Worm (Caenorhabditis elegans) whole organism, L4 larva: ENCODE results near the gene mup-2.

Source experiments
- F10B5.3 ChIP-seq: sonication (generic microtip); optimal IDR thresholded peaks from 2 replicates; lab custom pipeline; 2016; ENCODE audit warnings: mild to moderate bottlenecking, missing genetic modification characterization, missing compliant biosample characterization
- F49E8.2 ChIP-seq: sonication (generic microtip); optimal IDR thresholded peaks from 2 replicates; lab custom pipeline; 2016; ENCODE audit warnings: missing compliant biosample characterization, mild to moderate bottlenecking, missing genetic modification characterization, borderline replicate concordance
- T20F7.1 ChIP-seq: fragments of 200-800 bp; sonication (Bioruptor generic); optimal IDR thresholded peaks from 2 replicates; lab custom pipeline; 2018; ENCODE audit warnings: mild to moderate bottlenecking, missing genetic modification characterization, missing compliant biosample characterization
- Y5F2A.4 ChIP-seq: fragments of 200-800 bp; sonication (Bioruptor generic); optimal IDR thresholded peaks from 2 replicates; lab custom pipeline; 2018; ENCODE audit warnings: mild to moderate bottlenecking, missing genetic modification characterization, missing compliant biosample characterization
- Y75B8A.6 ChIP-seq: fragments of 200-800 bp; sonication (Bioruptor generic); IDR thresholded peaks from 2 replicates; pipeline ENCODE4 v1.3.6; 2022; ENCODE audit warnings: missing genetic modification reagents, missing genetic modification characterization, missing compliant biosample characterization
- ZK546.5 ChIP-seq, 2 experiments: sonication (generic microtip); optimal IDR thresholded peaks; 2 replicates each; lab custom pipeline; 2017; ENCODE audit warnings: missing biosample characterization in 2 of 2, missing genetic modification characterization in 2 of 2
- aly-2 ChIP-seq: sonication (generic microtip); optimal IDR thresholded peaks from 2 replicates; lab custom pipeline; 2018; ENCODE audit warnings: missing biosample characterization, missing genetic modification characterization
- ceh-20 ChIP-seq: fragments of 200-800 bp; sonication (Bioruptor generic); IDR thresholded peaks from 2 replicates; pipeline ENCODE4 v1.3.6; 2022; ENCODE audit warnings: missing genetic modification reagents, missing genetic modification characterization, missing compliant biosample characterization
- ceh-32 ChIP-seq: sonication (generic microtip); optimal IDR thresholded peaks from 2 replicates; lab custom pipeline; 2016; ENCODE audit warnings: mild to moderate bottlenecking, missing genetic modification characterization, missing compliant biosample characterization; ENCODE audit not compliant: poor library complexity
- ceh-82 ChIP-seq: sonication (generic microtip); optimal IDR thresholded peaks from 2 replicates; lab custom pipeline; 2017; ENCODE audit warnings: missing biosample characterization, missing genetic modification characterization
- daf-16 ChIP-seq, 3 experiments: sonication (generic microtip); optimal IDR thresholded peaks; 2 replicates each; lab custom pipeline; 2016 to 2017; ENCODE audit warnings: missing genetic modification characterization in 3 of 3, missing genetic modification reagents in 3 of 3, mild to moderate bottlenecking in 2 of 3, missing compliant biosample characterization in 2 of 3, missing biosample characterization in 1 of 3, moderate library complexity in 1 of 3
- daf-19 ChIP-seq: fragments of 200-800 bp; sonication (Bioruptor generic); conservative IDR thresholded peaks from 2 replicates; pipeline ENCODE4 v1.3.6; 2022; ENCODE audit warnings: missing genetic modification characterization, missing compliant biosample characterization
- dmd-6 ChIP-seq: fragments of 200-800 bp; sonication (Bioruptor generic); IDR thresholded peaks from 2 replicates; pipeline ENCODE4 v1.3.6; 2022; ENCODE audit warnings: missing genetic modification reagents, missing genetic modification characterization, missing compliant biosample characterization
- dmd-9 ChIP-seq: fragments of 200-800 bp; sonication (Bioruptor generic); IDR thresholded peaks from 2 replicates; pipeline ENCODE4 v1.3.6; 2022; ENCODE audit warnings: missing genetic modification reagents, missing genetic modification characterization, missing compliant biosample characterization
- dve-1 ChIP-seq: sonication (generic microtip); optimal IDR thresholded peaks from 2 replicates; lab custom pipeline; 2017; ENCODE audit warnings: antibody characterized with exemption, mild to moderate bottlenecking, missing genetic modification characterization, missing compliant biosample characterization; ENCODE audit not compliant: insufficient read depth
- egl-27 ChIP-seq: sonication (generic microtip); optimal IDR thresholded peaks from 3 replicates; lab custom pipeline; 2017; ENCODE audit warnings: missing biosample characterization, missing genetic modification reagents, missing genetic modification characterization
- egl-43 ChIP-seq: fragments of 200-800 bp; sonication (Bioruptor generic); IDR thresholded peaks from 2 replicates; pipeline ENCODE4 v1.3.6; 2022; ENCODE audit warnings: missing genetic modification reagents, missing genetic modification characterization, missing compliant biosample characterization
- hif-1 ChIP-seq, 2 experiments: sonication (generic microtip); optimal IDR thresholded peaks; 2 replicates each; lab custom pipeline; 2016 to 2017; ENCODE audit warnings: missing compliant biosample characterization in 2 of 2, missing genetic modification characterization in 2 of 2, missing genetic modification reagents in 2 of 2, missing genotype in 2 of 2, mild to moderate bottlenecking in 1 of 2
- hlh-11 ChIP-seq: fragments of 200-800 bp; sonication (Bioruptor generic); optimal IDR thresholded peaks from 2 replicates; lab custom pipeline; 2018; ENCODE audit warnings: mild to moderate bottlenecking, missing genetic modification characterization, missing compliant biosample characterization
- madf-5 ChIP-seq, 2 experiments: fragments of 200-800 bp; sonication (Bioruptor generic); IDR thresholded peaks; 2 replicates each; pipeline ENCODE4 v1.3.6; 2022; ENCODE audit warnings: missing compliant biosample characterization in 2 of 2, missing genetic modification characterization in 2 of 2
- madf-9 ChIP-seq: fragments of 200-800 bp; sonication (Bioruptor generic); conservative IDR thresholded peaks from 2 replicates; pipeline ENCODE4 v1.3.6; 2022; ENCODE audit warnings: missing genetic modification reagents, missing genetic modification characterization, missing compliant biosample characterization
- mep-1 ChIP-seq: fragments of 150-350 bp; sonication (generic microtip); optimal IDR thresholded peaks from 3 replicates; lab custom pipeline; 2014; ENCODE audit warnings: missing biosample characterization, missing genetic modification characterization
- mxl-3 ChIP-seq: fragments of 200-800 bp; sonication (Bioruptor generic); optimal IDR thresholded peaks from 2 replicates; lab custom pipeline; 2018; ENCODE audit warnings: mild to moderate bottlenecking, missing genetic modification characterization, missing compliant biosample characterization
- nhr-102 ChIP-seq: sonication (generic microtip); optimal IDR thresholded peaks from 2 replicates; lab custom pipeline; 2016; ENCODE audit warnings: mild to moderate bottlenecking, missing genetic modification characterization, moderate library complexity, missing compliant biosample characterization
- nhr-11 ChIP-seq: fragments of 150-350 bp; optimal IDR thresholded peaks from 2 replicates; lab custom pipeline; 2014; ENCODE audit warnings: missing biosample characterization, missing genetic modification characterization
- nhr-237 ChIP-seq: sonication (generic microtip); optimal IDR thresholded peaks from 2 replicates; lab custom pipeline; 2017; ENCODE audit warnings: missing biosample characterization, missing genetic modification characterization
- nhr-28 ChIP-seq: fragments of 150-350 bp; optimal IDR thresholded peaks from 2 replicates; lab custom pipeline; 2014; ENCODE audit warnings: missing biosample characterization, missing genetic modification characterization
- nhr-42 ChIP-seq: fragments of 200-800 bp; sonication (Bioruptor generic); IDR thresholded peaks from 2 replicates; pipeline ENCODE4 v1.3.6; 2022; ENCODE audit warnings: missing genetic modification characterization, missing compliant biosample characterization
- nhr-77 ChIP-seq: fragments of 150-350 bp; optimal IDR thresholded peaks from 2 replicates; lab custom pipeline; 2014; ENCODE audit warnings: missing biosample characterization, missing genetic modification characterization
- pqm-1 ChIP-seq: sonication (generic microtip); optimal IDR thresholded peaks from 2 replicates; lab custom pipeline; 2017; ENCODE audit warnings: missing biosample characterization, missing genetic modification characterization
- saeg-2 ChIP-seq: fragments of 200-800 bp; sonication (Bioruptor generic); IDR thresholded peaks from 2 replicates; pipeline ENCODE4 v1.3.6; 2022; ENCODE audit warnings: missing genetic modification reagents, missing genetic modification characterization, missing compliant biosample characterization
- tra-1 ChIP-seq: fragments of 200-800 bp; sonication (Bioruptor generic); IDR thresholded peaks from 2 replicates; pipeline ENCODE4 v1.3.6; 2022; ENCODE audit warnings: missing genetic modification reagents, missing genetic modification characterization, missing compliant biosample characterization
- unc-39 ChIP-seq: sonication (generic microtip); optimal IDR thresholded peaks from 2 replicates; lab custom pipeline; 2017; ENCODE audit warnings: missing biosample characterization, missing genetic modification characterization
- zag-1 ChIP-seq: fragments of 150-350 bp; optimal IDR thresholded peaks from 2 replicates; lab custom pipeline; 2014; ENCODE audit warnings: missing biosample characterization, missing genetic modification characterization
- zfp-2 ChIP-seq: sonication (generic microtip); optimal IDR thresholded peaks from 2 replicates; lab custom pipeline; 2016; ENCODE audit warnings: mild to moderate bottlenecking, missing genetic modification characterization, missing compliant biosample characterization

mup-2 gene

ce11 chrX:6435812-6436211 is 25.8 kb upstream of the mup-2 start:
- no peak for TF ChIP-seq madf-9
- no peak for TF ChIP-seq egl-27 (tag; lab: Kevin White, UChicago)
- TF ChIP-seq nhr-11 (tag; lab: Kevin White, UChicago) = no peak
- TF ChIP-seq ceh-32 (tag; lab: Kevin White, UChicago) = no peak
- no peak for TF ChIP-seq hif-1 (tag; optimal IDR thresholded peaks at IDR 0.05; lab: Kevin White, UChicago)
- TF ChIP-seq ceh-82 (tag; lab: Kevin White, UChicago) = no peak
- TF ChIP-seq T20F7.1 (GFP tag; lab: Kevin White, UChicago) = no peak
- no peak for TF ChIP-seq Y5F2A.4 (GFP tag; lab: Kevin White, UChicago)
- TF ChIP-seq nhr-77 (tag; lab: Kevin White, UChicago) = no peak
- no peak for TF ChIP-seq Y75B8A.6 (GFP tag; lab: Robert Waterston, UW)
- no peak for TF ChIP-seq dmd-6
- no peak for TF ChIP-seq mep-1 (tag; lab: Kevin White, UChicago)
- TF ChIP-seq saeg-2 (GFP tag; lab: Robert Waterston, UW) = no peak

ce11 chrX:6433688-6434087 is 23.7 kb upstream of the mup-2 start, which contains the start of gene K10C2.2:
K10C2.2 (minus strand) TSS chrX:6433788.
- TF ChIP-seq ceh-32 (tag; lab: Kevin White, UChicago) (no peak), F49E8.2 (tag; lab: Kevin White, UChicago) (no peak), unc-39 (no peak), madf-5 (GFP tag; IDR thresholded peaks at IDR 0.05; lab: Robert Waterston, UW) (no peak), egl-43 (no peak), daf-16 (GFP tag; optimal IDR thresholded peaks at IDR 0.05; lab: Kevin White, UChicago) (no peak), daf-16 (tag; optimal IDR thresholded peaks at IDR 0.05; lab: Kevin White, UChicago) (no peak), ceh-82 (tag; lab: Kevin White, UChicago) (no peak), F10B5.3 (tag; lab: Kevin White, UChicago) (no peak), aly-2 (tag; lab: Kevin White, UChicago) (no peak), tra-1 (GFP tag; lab: Robert Waterston, UW) (no peak), Y5F2A.4 (GFP tag; lab: Kevin White, UChicago) (no peak), zag-1 (tag; lab: Kevin White, UChicago) (no peak), ceh-20 (GFP tag; lab: Robert Waterston, UW) (no peak), daf-19 (no peak), ZK546.5 (tag; optimal IDR thresholded peaks at IDR 0.05; lab: Kevin White, UChicago) (no peak), mxl-3 (GFP tag; lab: Kevin White, UChicago) (no peak), zfp-2 (tag; lab: Kevin White, UChicago) (no peak), nhr-237 (tag; lab: Kevin White, UChicago) (no peak), dmd-9 (GFP tag; lab: Robert Waterston, UW) (no peak)

ce11 chrX:6430510-6430909 is 20.5 kb upstream of the mup-2 start, which contains the start of gene ctsa-2:
ctsa-2 (minus strand) TSS chrX:6430610.
- no peak for TF ChIP-seq ZK546.5 (tag; optimal IDR thresholded peaks at IDR 0.05; lab: Kevin White, UChicago)

- TF ChIP-seq dmd-6 (peak; percentile 44; the same call in 1 of the 2 replicates), pqm-1 (tag; lab: Kevin White, UChicago) (peak; percentile 79), dve-1 (tag; lab: Kevin White, UChicago) (peak; percentile 22), nhr-102 (tag; lab: Kevin White, UChicago) (no peak), daf-16 (GFP tag; optimal IDR thresholded peaks at IDR 0.05; lab: Kevin White, UChicago) (no peak), daf-16 (tag; optimal IDR thresholded peaks at IDR 0.05; lab: Kevin White, UChicago) (peak; percentile 39), nhr-28 (tag; lab: Kevin White, UChicago) (peak; percentile 73), hif-1 (tag; optimal IDR thresholded peaks at IDR 0.05; lab: Kevin White, UChicago) (no peak), nhr-42 (GFP tag; lab: Robert Waterston, UW) (no peak), hlh-11 (tag; lab: Kevin White, UChicago) (peak; percentile 23)
These were observed 19.5 kb upstream of the mup-2 start for ce11 chrX:6429552-6429951.
